Worm (Caenorhabditis elegans) whole organism, L2 larva: Measurements from ENCODE around the gene K06B4.4.
"Not testable (repeated sequence)": the region's sequence is repeated elsewhere in the genome, so short reads cannot be mapped to it uniquely, and the experiment has no call there.

Experiments
- F13H6.1 ChIP-seq: sonication (generic microtip); optimal IDR thresholded peaks from 2 replicates; lab custom pipeline; 2016; ENCODE audit warnings: missing genetic modification characterization, missing compliant biosample characterization
- R02D3.7 ChIP-seq: fragments of 150-350 bp; optimal IDR thresholded peaks from 2 replicates; lab custom pipeline; 2014; ENCODE audit warnings: missing biosample characterization, missing genetic modification characterization
- ZK546.5 ChIP-seq: sonication (generic microtip); optimal IDR thresholded peaks from 2 replicates; lab custom pipeline; 2017; ENCODE audit warnings: missing biosample characterization, missing genetic modification characterization
- alr-1 ChIP-seq: fragments of 150-350 bp; optimal IDR thresholded peaks from 2 replicates; lab custom pipeline; 2014; ENCODE audit warnings: missing biosample characterization, missing genetic modification characterization
- aly-2 ChIP-seq: fragments of 150-350 bp; optimal IDR thresholded peaks from 2 replicates; lab custom pipeline; 2014; ENCODE audit warnings: missing biosample characterization, missing genetic modification characterization
- ama-1 ChIP-seq: fragments of 150-350 bp; optimal IDR thresholded peaks from 2 replicates; lab custom pipeline; 2018; ENCODE audit warnings: inconsistent platforms
- ceh-16 ChIP-seq: fragments of 150-350 bp; optimal IDR thresholded peaks from 2 replicates; lab custom pipeline; 2014; ENCODE audit warnings: missing biosample characterization, missing genetic modification characterization
- crh-2 ChIP-seq: sonication (generic microtip); optimal IDR thresholded peaks from 2 replicates; lab custom pipeline; 2017; ENCODE audit warnings: missing biosample characterization, missing genetic modification characterization
- egl-27 ChIP-seq: sonication (generic microtip); optimal IDR thresholded peaks from 3 replicates; lab custom pipeline; 2017; ENCODE audit warnings: missing biosample characterization, missing genetic modification reagents, missing genetic modification characterization
- elt-1 ChIP-seq: fragments of 150-350 bp; optimal IDR thresholded peaks from 2 replicates; lab custom pipeline; 2014; ENCODE audit warnings: missing biosample characterization, missing genetic modification characterization
- elt-3 ChIP-seq: sonication (generic microtip); optimal IDR thresholded peaks from 2 replicates; lab custom pipeline; 2017; ENCODE audit warnings: missing biosample characterization, missing genetic modification characterization
- gmeb-1 ChIP-seq: fragments of 150-350 bp; optimal IDR thresholded peaks from 2 replicates; lab custom pipeline; 2014; ENCODE audit warnings: missing biosample characterization, missing genetic modification characterization
- lsy-2 ChIP-seq, 2 experiments: fragments of 150-350 bp in 1 of 2; sonication (generic microtip) in 1 of 2; optimal IDR thresholded peaks; 2 replicates each; lab custom pipeline; 2014 to 2017; ENCODE audit warnings: missing biosample characterization in 2 of 2, missing genetic modification characterization in 2 of 2
- mab-5 ChIP-seq: fragments of 150-350 bp; optimal IDR thresholded peaks from 2 replicates; lab custom pipeline; 2014; ENCODE audit warnings: missing biosample characterization, missing genetic modification characterization
- mbf-1 ChIP-seq: sonication (generic microtip); optimal IDR thresholded peaks from 2 replicates; lab custom pipeline; 2017; ENCODE audit warnings: missing biosample characterization, missing genetic modification characterization
- mdl-1 ChIP-seq, 2 experiments: fragments of 150-350 bp in 1 of 2; sonication (generic microtip) in 1 of 2; optimal IDR thresholded peaks; 2 replicates each; lab custom pipeline; 2017; ENCODE audit warnings: missing biosample characterization in 2 of 2, missing genetic modification characterization in 2 of 2
- nhr-10 ChIP-seq: sonication (generic microtip); optimal IDR thresholded peaks from 2 replicates; lab custom pipeline; 2017; ENCODE audit warnings: missing biosample characterization, missing genetic modification characterization
- nhr-12 ChIP-seq: fragments of 150-350 bp; optimal IDR thresholded peaks from 2 replicates; lab custom pipeline; 2014; ENCODE audit warnings: missing biosample characterization, missing genetic modification characterization
- nhr-129 ChIP-seq: fragments of 150-350 bp; optimal IDR thresholded peaks from 2 replicates; lab custom pipeline; 2014; ENCODE audit warnings: missing biosample characterization, missing genetic modification characterization
- nhr-21 ChIP-seq: fragments of 150-350 bp; optimal IDR thresholded peaks from 2 replicates; lab custom pipeline; 2014; ENCODE audit warnings: missing biosample characterization, missing genetic modification characterization
- nhr-25 ChIP-seq: fragments of 150-350 bp; sonication (generic microtip); optimal IDR thresholded peaks from 3 replicates; lab custom pipeline; 2014; ENCODE audit warnings: missing biosample characterization, missing genetic modification characterization
- nhr-6 ChIP-seq: fragments of 150-350 bp; optimal IDR thresholded peaks from 2 replicates; lab custom pipeline; 2014; ENCODE audit warnings: missing biosample characterization, missing genetic modification characterization
- nhr-77 ChIP-seq: fragments of 150-350 bp; optimal IDR thresholded peaks from 2 replicates; lab custom pipeline; 2014; ENCODE audit warnings: missing biosample characterization, missing genetic modification characterization
- sem-4 ChIP-seq: fragments of 150-350 bp; optimal IDR thresholded peaks from 2 replicates; lab custom pipeline; 2014; ENCODE audit warnings: missing biosample characterization, missing genetic modification reagents, missing genetic modification characterization
- skn-1 ChIP-seq: sonication (generic microtip); optimal IDR thresholded peaks from 2 replicates; lab custom pipeline; 2017; ENCODE audit warnings: missing biosample characterization, missing genetic modification characterization
- sma-3 ChIP-seq: sonication (generic microtip); optimal IDR thresholded peaks from 2 replicates; lab custom pipeline; 2016; ENCODE audit warnings: missing genetic modification reagents, missing genetic modification characterization, missing compliant biosample characterization
- unc-39 ChIP-seq: fragments of 150-350 bp; optimal IDR thresholded peaks from 2 replicates; lab custom pipeline; 2014; ENCODE audit warnings: missing biosample characterization, missing genetic modification characterization
- unc-55 ChIP-seq: fragments of 150-350 bp; sonication (generic microtip); optimal IDR thresholded peaks from 3 replicates; lab custom pipeline; 2014; ENCODE audit warnings: missing biosample characterization, missing genetic modification reagents, missing genetic modification characterization
- zag-1 ChIP-seq: fragments of 150-350 bp; optimal IDR thresholded peaks from 2 replicates; lab custom pipeline; 2014; ENCODE audit warnings: missing biosample characterization, missing genetic modification characterization
- ztf-11 ChIP-seq: sonication (generic microtip); optimal IDR thresholded peaks from 2 replicates; lab custom pipeline; 2017; ENCODE audit warnings: missing biosample characterization, missing genetic modification characterization
- ztf-4 ChIP-seq: fragments of 150-350 bp; optimal IDR thresholded peaks from 2 replicates; lab custom pipeline; 2014; ENCODE audit warnings: missing biosample characterization, missing genetic modification characterization

The K06B4.4 gene

ce11 chrV:15638853-15639252, 30.1 kb upstream of the K06B4.4 start, which contains the start of gene srz-44:
Gene srz-44 (minus strand): TSS chrV:15638953.
- TF ChIP-seq R02D3.7 = no peak
- no peak for TF ChIP-seq alr-1
- no peak for TF ChIP-seq mdl-1 (tag; optimal IDR thresholded peaks at IDR 0.05; lab: Kevin White, UChicago)
- no peak for TF ChIP-seq egl-27 (tag; lab: Kevin White, UChicago)
- no peak for TF ChIP-seq nhr-25

DNA sequence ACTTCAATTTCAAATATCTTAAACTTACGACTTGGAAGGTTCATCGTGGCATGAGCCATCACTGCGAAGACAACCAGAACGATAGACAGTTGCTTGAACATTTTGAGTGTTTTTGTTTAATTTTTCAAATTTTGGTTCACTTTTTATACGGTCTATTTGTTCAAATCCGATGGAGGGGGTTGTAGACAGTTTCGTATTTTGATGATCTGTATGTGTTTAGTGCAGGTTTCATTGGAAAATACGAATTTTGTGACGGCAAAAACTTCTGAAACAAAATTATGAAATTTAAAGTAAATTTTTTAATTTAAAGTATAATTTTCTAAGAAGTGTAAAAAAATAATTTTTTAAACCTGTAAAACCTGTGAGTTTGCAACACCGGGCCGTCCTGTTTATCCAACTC, 25.8 kb upstream of the K06B4.4 start, which contains the start of gene C55A1.4:
Gene C55A1.4 (minus strand): TSS at position 101 of the 400 bp plus-strand sequence.
- TF ChIP-seq sma-3 (GFP tag; lab: Kevin White, UChicago); ztf-11 (tag; lab: Kevin White, UChicago); crh-2 (tag; lab: Kevin White, UChicago): not testable (repeated sequence)

ce11 chrV:15644575-15644974, 24.4 kb upstream of the K06B4.4 start, which contains the start of gene str-23:
Gene str-23 (plus strand): TSS chrV:15644875.
- TF ChIP-seq skn-1 (tag; lab: Kevin White, UChicago) (no peak), zag-1 (no peak), F13H6.1 (no peak), nhr-21 (no peak)

ce11 chrV:15647536-15648085, 21.4 kb upstream of the K06B4.4 start, which contains the start of the genes C55A1.7 and C55A1.6:
Gene C55A1.7 (minus strand): TSS chrV:15647636.
Gene C55A1.6 (plus strand): TSS chrV:15648035.
- not testable (repeated sequence) for TF ChIP-seq lsy-2 (tag; optimal IDR thresholded peaks at IDR 0.05; lab: Kevin White, UChicago); zag-1; skn-1 (tag; lab: Kevin White, UChicago)
- TF ChIP-seq, all 48 proteins: peak for 0; not testable (repeated sequence) for 48

DNA sequence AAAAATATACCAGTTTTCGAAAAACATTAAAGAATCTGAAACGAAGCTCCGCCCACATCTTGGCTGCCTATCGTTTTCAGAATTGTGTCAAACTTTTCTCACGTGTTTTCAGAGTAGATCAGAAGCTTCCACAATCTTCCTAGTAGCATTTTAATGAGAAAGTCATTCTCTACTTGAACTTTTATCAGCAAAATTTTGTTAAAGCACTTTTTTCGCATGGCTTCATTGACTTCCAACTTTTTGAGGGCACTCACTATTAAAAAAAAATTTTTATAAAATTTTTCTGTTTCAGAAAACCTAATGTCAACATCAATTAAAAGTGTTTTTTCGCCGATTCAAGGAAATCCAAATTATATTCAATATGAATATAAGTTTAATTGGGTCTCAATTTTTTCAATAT, 18.8 kb upstream of the K06B4.4 start, which contains the start of gene sru-42:
Gene sru-42 (plus strand): TSS at position 301 of the 400 bp plus-strand sequence.
- TF ChIP-seq sem-4 (tag; lab: Kevin White, UChicago) (no peak), ama-1 (lab: Kevin White, UChicago) (no peak), ceh-16 (no peak), nhr-10 (no peak), ZK546.5 (tag; lab: Kevin White, UChicago) (no peak), skn-1 (tag; lab: Kevin White, UChicago) (no peak), unc-39 (tag; lab: Kevin White, UChicago) (no peak), elt-1 (tag; lab: Kevin White, UChicago) (no peak)

DNA sequence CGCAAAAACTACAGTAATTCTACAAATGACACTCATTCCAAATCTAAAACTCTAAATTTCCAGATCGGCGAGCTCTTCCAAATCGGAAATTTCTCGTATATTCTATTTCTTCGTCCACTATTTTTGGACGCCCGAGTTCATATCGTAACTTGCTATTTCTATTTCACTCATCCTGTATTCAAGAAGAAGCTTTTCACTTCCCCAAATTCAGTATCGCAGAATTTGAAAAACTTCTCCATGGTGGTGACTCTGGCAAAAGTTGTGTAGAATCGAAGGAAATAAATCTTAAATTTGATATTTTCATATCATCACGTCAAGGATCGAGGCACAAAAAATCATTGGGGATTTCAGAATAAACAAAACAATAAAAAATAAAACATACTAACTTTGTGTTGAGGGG, 16.8 kb upstream of the K06B4.4 start:
- TF ChIP-seq nhr-6 (tag; lab: Kevin White, UChicago) (no peak), aly-2 (tag; lab: Kevin White, UChicago) (no peak), nhr-77 (tag; lab: Kevin White, UChicago) (no peak), R02D3.7 (no peak), nhr-25 (peak; percentile 58), gmeb-1 (no peak), mbf-1 (tag; lab: Kevin White, UChicago) (no peak), ztf-4 (no peak), elt-3 (tag; lab: Kevin White, UChicago) (no peak), nhr-129 (tag; lab: Kevin White, UChicago) (peak; percentile 8), ztf-11 (tag; lab: Kevin White, UChicago) (no peak), sem-4 (tag; lab: Kevin White, UChicago) (no peak), nhr-12 (tag; lab: Kevin White, UChicago) (no peak)
- TF ChIP-seq, all 48 proteins: peak for 2

DNA sequence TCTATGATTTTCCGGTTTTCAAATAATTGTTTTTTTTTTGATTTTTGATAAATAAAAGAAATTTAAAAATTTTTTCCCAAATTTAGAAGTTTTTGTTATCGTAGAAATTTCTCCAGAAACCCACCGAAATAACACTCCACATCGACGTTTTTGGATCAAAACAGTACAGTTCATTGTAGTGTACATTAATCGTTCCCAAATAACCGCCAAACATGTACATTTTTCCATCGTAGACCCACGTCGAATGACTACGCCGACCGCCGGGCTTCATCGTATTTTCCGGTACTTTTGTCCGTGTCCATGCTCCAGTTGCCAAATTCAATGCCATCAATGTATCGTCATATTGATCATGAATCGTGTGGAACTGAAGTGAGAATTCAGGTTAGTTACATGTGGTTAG, 14.8 kb upstream of the K06B4.4 start, which contains the start of gene F53E4.2:
Gene F53E4.2 (plus strand): TSS at position 301 of the 400 bp plus-strand sequence.
- TF ChIP-seq nhr-21 (no peak), gmeb-1 (no peak), mab-5 (no peak), lsy-2 (tag; optimal IDR thresholded peaks at IDR 0.05; lab: Kevin White, UChicago) (no peak), unc-55 (no peak), F13H6.1 (no peak), skn-1 (tag; lab: Kevin White, UChicago) (no peak), ztf-11 (tag; lab: Kevin White, UChicago) (no peak), nhr-25 (no peak)
